Fruit fly (Drosophila melanogaster) whole organism, wandering third instar larva: ENCODE data around the gene CG6901.

Experiments
- Hnf4 ChIP-seq: fragments of 200-800 bp; sonication (Bioruptor generic); optimal IDR thresholded peaks from 2 replicates; lab custom pipeline; 2016; ENCODE audit warnings: missing biosample characterization, mild to moderate bottlenecking, missing genetic modification characterization
- Jra ChIP-seq: sonication (Bioruptor generic); optimal IDR thresholded peaks from 2 replicates; lab custom pipeline; 2016; ENCODE audit warnings: missing biosample characterization, missing genetic modification characterization
- Mio ChIP-seq: sonication (Bioruptor generic); optimal IDR thresholded peaks from 2 replicates; lab custom pipeline; 2016; ENCODE audit warnings: missing biosample characterization, missing genetic modification characterization
- OdsH ChIP-seq: fragments of 200-800 bp; sonication (Bioruptor generic); optimal IDR thresholded peaks from 2 replicates; lab custom pipeline; 2016; ENCODE audit warnings: missing biosample characterization, mild to moderate bottlenecking, missing genetic modification characterization
- h ChIP-seq: fragments of 200-800 bp; sonication (Bioruptor generic); optimal IDR thresholded peaks from 3 replicates; lab custom pipeline; 2016; ENCODE audit warnings: missing biosample characterization, mild to moderate bottlenecking, missing genetic modification characterization
- pan ChIP-seq: fragments of >200 bp; optimal IDR thresholded peaks from 2 replicates; lab custom pipeline; 2017
- psq ChIP-seq: fragments of 200-800 bp; sonication (Bioruptor generic); optimal IDR thresholded peaks from 3 replicates; lab custom pipeline; 2017; ENCODE audit warnings: missing biosample characterization, mild to moderate bottlenecking, missing genetic modification characterization, moderate library complexity
- rgr ChIP-seq: fragments of 200-800 bp; sonication (Bioruptor generic); optimal IDR thresholded peaks from 3 replicates; lab custom pipeline; 2016; ENCODE audit warnings: missing biosample characterization, mild to moderate bottlenecking, missing genetic modification characterization
- usp ChIP-seq: fragments of >200 bp; optimal IDR thresholded peaks from 2 replicates; lab custom pipeline; 2017; ENCODE audit warnings: missing biosample characterization, missing genetic modification characterization

dm6 chr3R:16335438-16336073 lies 12.3 kb downstream of the CG6901 start:
- no peak for TF ChIP-seq Mio (GFP tag; lab: Kevin White, UChicago)
- no peak for TF ChIP-seq usp (GFP tag; lab: Kevin White, UChicago)
- TF ChIP-seq psq (GFP tag; lab: Kevin White, UChicago): no peak
- TF ChIP-seq OdsH (GFP tag; lab: Kevin White, UChicago): no peak
- TF ChIP-seq Hnf4: no peak
- TF ChIP-seq h: no peak
- TF ChIP-seq pan (lab: Kevin White, UChicago): no peak
- TF ChIP-seq Jra (GFP tag; lab: Kevin White, UChicago): no peak
- no peak for TF ChIP-seq rgr
